Fruit fly (Drosophila melanogaster) Kc167 (cell line): ENCODE data around the gene Cph.

Experiments used
- Myc ChIP-seq: fragments of >200 bp; optimal IDR thresholded peaks from 2 replicates; lab custom pipeline; 2017; ENCODE audit warnings: missing external identifiers
- Sin3A ChIP-seq: fragments of >200 bp; optimal IDR thresholded peaks from 2 replicates; lab custom pipeline; 2018; ENCODE audit warnings: missing external identifiers
- h ChIP-seq: fragments of >200 bp; optimal IDR thresholded peaks from 3 replicates; lab custom pipeline; 2018; ENCODE audit warnings: missing external identifiers
- insv ChIP-seq: fragments of >200 bp; optimal IDR thresholded peaks from 3 replicates; lab custom pipeline; 2018; ENCODE audit warnings: missing external identifiers
- psq ChIP-seq: fragments of >200 bp; optimal IDR thresholded peaks from 2 replicates; lab custom pipeline; 2017; ENCODE audit warnings: missing external identifiers
- ttk ChIP-seq: sonication (Bioruptor generic); optimal IDR thresholded peaks from 2 replicates; lab custom pipeline; 2017; ENCODE audit warnings: missing external identifiers

The Cph gene

dm6 chrX:7137423-7137822, at the start of gene Cph:
Cph (plus strand) TSS chrX:7137723.
- TF ChIP-seq psq (lab: Kevin White, UChicago) (no peak), Myc (lab: Kevin White, UChicago) (no peak)

- no peak for TF ChIP-seq Myc (lab: Kevin White, UChicago)
- TF ChIP-seq psq (lab: Kevin White, UChicago), result no peak
- TF ChIP-seq Sin3A (lab: Kevin White, UChicago), result no peak
- TF ChIP-seq ttk (lab: Kevin White, UChicago), result no peak
- no peak for TF ChIP-seq h
- TF ChIP-seq insv (lab: Kevin White, UChicago), result no peak
Observed at dm6 chrX:7091909-7092308, 45.6 kb upstream of the Cph start.

dm6 chrX:7094169-7094568, 43.4 kb upstream of the Cph start:
- TF ChIP-seq insv (lab: Kevin White, UChicago), result no peak
- TF ChIP-seq Myc (lab: Kevin White, UChicago), result no peak
- no peak for TF ChIP-seq h
- TF ChIP-seq Sin3A (lab: Kevin White, UChicago), result no peak
- no peak for TF ChIP-seq ttk (lab: Kevin White, UChicago)
- TF ChIP-seq psq (lab: Kevin White, UChicago), result no peak

- TF ChIP-seq psq (lab: Kevin White, UChicago) (no peak), Myc (lab: Kevin White, UChicago) (no peak), Sin3A (lab: Kevin White, UChicago) (no peak), h (no peak), insv (lab: Kevin White, UChicago) (no peak), ttk (lab: Kevin White, UChicago) (no peak)
Observed at dm6 chrX:7094861-7095260, 42.7 kb upstream of the Cph start.

- TF ChIP-seq psq (lab: Kevin White, UChicago), result no peak
Observed at dm6 chrX:7095292-7095911, 42.1 kb upstream of the Cph start.

- no peak for TF ChIP-seq Sin3A (lab: Kevin White, UChicago)
- no peak for TF ChIP-seq insv (lab: Kevin White, UChicago)
- TF ChIP-seq h, result no peak
- TF ChIP-seq psq (lab: Kevin White, UChicago), result no peak
- TF ChIP-seq Myc (lab: Kevin White, UChicago), result no peak
Observed at dm6 chrX:7095912-7096494, 41.5 kb upstream of the Cph start.

dm6 chrX:7096495-7096995, 41.0 kb upstream of the Cph start:
- no peak for TF ChIP-seq ttk (lab: Kevin White, UChicago)
- TF ChIP-seq Sin3A (lab: Kevin White, UChicago), result no peak
- TF ChIP-seq insv (lab: Kevin White, UChicago), result no peak
- TF ChIP-seq h, result no peak
- TF ChIP-seq Myc (lab: Kevin White, UChicago), result no peak
- no peak for TF ChIP-seq psq (lab: Kevin White, UChicago)

dm6 chrX:7097071-7097858, 40.3 kb upstream of the Cph start:
- TF ChIP-seq Myc (lab: Kevin White, UChicago), result no peak
- TF ChIP-seq insv (lab: Kevin White, UChicago), result no peak
- no peak for TF ChIP-seq ttk (lab: Kevin White, UChicago)
- no peak for TF ChIP-seq psq (lab: Kevin White, UChicago)
- no peak for TF ChIP-seq h
- TF ChIP-seq Sin3A (lab: Kevin White, UChicago), result no peak

- TF ChIP-seq Sin3A (lab: Kevin White, UChicago), result no peak
Observed at dm6 chrX:7097859-7098303, 39.6 kb upstream of the Cph start, which contains the start of gene Sxl. Sxl (minus strand) TSS chrX:7098053.

- TF ChIP-seq Sin3A (lab: Kevin White, UChicago) (no peak), insv (lab: Kevin White, UChicago) (no peak), psq (lab: Kevin White, UChicago) (no peak), Myc (lab: Kevin White, UChicago) (no peak), h (no peak), ttk (lab: Kevin White, UChicago) (no peak)
Observed at dm6 chrX:7100689-7101088, 36.8 kb upstream of the Cph start.

dm6 chrX:7101302-7102012, 36.1 kb upstream of the Cph start:
- TF ChIP-seq psq (lab: Kevin White, UChicago) (no peak), ttk (lab: Kevin White, UChicago) (no peak), h (no peak), Myc (lab: Kevin White, UChicago) (no peak), insv (lab: Kevin White, UChicago) (no peak), Sin3A (lab: Kevin White, UChicago) (no peak)
